Fruit fly (Drosophila melanogaster): ENCODE data around the gene CG15387.

CG15387 gene

DNA sequence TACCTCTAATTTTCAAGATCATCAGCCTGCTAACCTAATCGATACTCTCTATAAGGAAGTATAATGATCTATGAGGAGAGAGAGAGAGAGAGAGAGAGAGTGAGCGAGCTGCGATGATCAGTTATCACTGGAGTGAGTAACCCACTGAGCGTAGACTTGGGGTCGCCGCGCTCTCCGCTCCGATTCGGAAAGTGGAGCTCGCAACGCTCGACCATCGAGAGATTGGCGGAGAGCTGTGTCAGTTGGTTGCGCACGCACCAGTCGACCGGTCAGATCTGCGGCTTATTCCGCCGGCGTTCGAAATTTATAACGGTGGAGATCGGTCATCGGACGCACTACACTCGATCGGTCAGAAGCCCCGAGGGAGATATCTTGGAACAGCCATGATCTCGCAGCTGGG, 16.0 kb upstream of the CG15387 start, which contains the start of gene CG4267:
TSS of gene CG4267 (plus strand) at position 240 of the 400 bp plus-strand sequence.
- no peak for TF ChIP-seq CG11504 (tag; optimal IDR thresholded peaks at IDR 0.05)
- no peak for TF ChIP-seq CG6765 (GFP tag; optimal IDR thresholded peaks at IDR 0.05)
- no peak for TF ChIP-seq CG1792 (GFP tag; optimal IDR thresholded peaks at IDR 0.05)
- peak; percentile 80 for TF ChIP-seq Jarid2 (GFP tag; optimal IDR thresholded peaks at IDR 0.05)
- TF ChIP-seq jigr1 (GFP tag; IDR thresholded peaks at IDR 0.05), result no peak
- no peak for TF ChIP-seq her (GFP tag; optimal IDR thresholded peaks at IDR 0.05)
- peak; percentile 67; the same call in 2 of the 3 replicates for TF ChIP-seq zen2 (GFP tag; IDR thresholded peaks at IDR 0.05; ENCODE audit: partially characterized antibody)
- TF ChIP-seq CTCF (GFP tag; optimal IDR thresholded peaks at IDR 0.05), result no peak
- peak; percentile 63 for TF ChIP-seq Dll (GFP tag; IDR thresholded peaks at IDR 0.05; ENCODE audit: partially characterized antibody)
- no peak for TF ChIP-seq CG8281 (tag; optimal IDR thresholded peaks at IDR 0.05)
- no peak for TF ChIP-seq luna (GFP tag; optimal IDR thresholded peaks at IDR 0.05)
- TF ChIP-seq ken (GFP tag; IDR thresholded peaks at IDR 0.05), result 0 out of 3 replicates have a peak, but pooled peaks have one; percentile 27
- TF ChIP-seq Dbx (GFP tag; IDR thresholded peaks at IDR 0.05), result peak; percentile 27; the same call in 1 of the 3 replicates
- peak; percentile 90; the same call in 3 of the 4 replicates for TF ChIP-seq chinmo (GFP tag; IDR thresholded peaks at IDR 0.05; ENCODE audit: partially characterized antibody)
- TF ChIP-seq pita (GFP tag; optimal IDR thresholded peaks at IDR 0.05), result no peak
- peak; percentile 64; the same call in 1 of the 2 replicates for TF ChIP-seq CG32532 (GFP tag; IDR thresholded peaks at IDR 0.05)
- no peak for TF ChIP-seq psq (GFP tag; optimal IDR thresholded peaks at IDR 0.05)
- TF ChIP-seq CG13424 (tag; optimal IDR thresholded peaks at IDR 0.05), result no peak
- no peak for TF ChIP-seq CG8765 (GFP tag; IDR thresholded peaks at IDR 0.05)
- peak; percentile 50; the same call in 1 of the 2 replicates for TF ChIP-seq sna (GFP tag; IDR thresholded peaks at IDR 0.05; ENCODE audit: partially characterized antibody)
- TF ChIP-seq Hmx (GFP tag; optimal IDR thresholded peaks at IDR 0.05), result no peak
- no peak for TF ChIP-seq sqz (GFP tag; optimal IDR thresholded peaks at IDR 0.05)
- TF ChIP-seq Deaf1 (tag; optimal IDR thresholded peaks at IDR 0.05), result peak; percentile 60
- TF ChIP-seq pan (optimal IDR thresholded peaks at IDR 0.05), result no peak
- TF ChIP-seq pan (GFP tag; optimal IDR thresholded peaks at IDR 0.05 in 1 of 2, IDR thresholded peaks at IDR 0.05 in 1 of 2), result peak in 1 of 2 experiments; percentile 10
- no peak for TF ChIP-seq Dref (GFP tag; IDR thresholded peaks at IDR 0.05)
- TF ChIP-seq hbn (GFP tag; IDR thresholded peaks at IDR 0.05; ENCODE audit: partially characterized antibody), result peak; percentile 50
- peak; percentile 50 for TF ChIP-seq CG13287 (GFP tag; IDR thresholded peaks at IDR 0.05; ENCODE audit: partially characterized antibody)
- peak; percentile 34; the same call in 1 of the 2 replicates for TF ChIP-seq Bgb (GFP tag; IDR thresholded peaks at IDR 0.05; ENCODE audit: partially characterized antibody)
- TF ChIP-seq Trl (optimal IDR thresholded peaks at IDR 0.05), result peak; percentile 90 to 93
- no peak for TF ChIP-seq Trl (GFP tag; optimal IDR thresholded peaks at IDR 0.05)
- no peak for TF ChIP-seq maf-S (GFP tag; optimal IDR thresholded peaks at IDR 0.05)
- peak; percentile 32; the same call in 1 of the 2 replicates for TF ChIP-seq Rfx (GFP tag; IDR thresholded peaks at IDR 0.05)
- TF ChIP-seq slbo (GFP tag; IDR thresholded peaks at IDR 0.05), result 0 out of 2 replicates have a peak, but pooled peaks have one; percentile 24
- TF ChIP-seq kay (GFP tag; optimal IDR thresholded peaks at IDR 0.05), result no peak
- TF ChIP-seq gro (GFP tag; optimal IDR thresholded peaks at IDR 0.05), result peak; percentile 40
- TF ChIP-seq HLH54F (GFP tag; optimal IDR thresholded peaks at IDR 0.05), result no peak
- TF ChIP-seq yki (optimal IDR thresholded peaks at IDR 0.05), result peak; percentile 87
- no peak for TF ChIP-seq esg (GFP tag; conservative IDR thresholded peaks at IDR 0.05)
- TF ChIP-seq Doc2 (GFP tag; IDR thresholded peaks at IDR 0.05), result no peak
- TF ChIP-seq Usf (GFP tag; optimal IDR thresholded peaks at IDR 0.05), result no peak
- peak; percentile 52; the same call in 1 of the 3 replicates for TF ChIP-seq ci (GFP tag; IDR thresholded peaks at IDR 0.05)
- TF ChIP-seq dmrt99B (tag; optimal IDR thresholded peaks at IDR 0.05), result no peak
- TF ChIP-seq pfk (GFP tag; optimal IDR thresholded peaks at IDR 0.05), result no peak
- no peak for TF ChIP-seq hkb (optimal IDR thresholded peaks at IDR 0.05)
- TF ChIP-seq hkb (GFP tag; IDR thresholded peaks at IDR 0.05), result 0 out of 2 replicates have a peak, but pooled peaks have one; percentile 31
- 0 out of 2 replicates have a peak, but pooled peaks have one; percentile 9 for TF ChIP-seq onecut (GFP tag; IDR thresholded peaks at IDR 0.05)
- no peak for TF ChIP-seq CG14441 (GFP tag; IDR thresholded peaks at IDR 0.05)
- TF ChIP-seq Dp (GFP tag; optimal IDR thresholded peaks at IDR 0.05), result no peak
- no peak for TF ChIP-seq stc (GFP tag; IDR thresholded peaks at IDR 0.05)
- 0 out of 2 replicates have a peak, but pooled peaks have one; percentile 10 for TF ChIP-seq lmd (GFP tag; IDR thresholded peaks at IDR 0.05)
- TF ChIP-seq chm (GFP tag; IDR thresholded peaks at IDR 0.05), result peak; percentile 60

Data from whole organism, embryonic.